Worm (Caenorhabditis elegans) whole organism, L4 larva: ENCODE measurements around the gene sfxn-1.1.
A peak's percentile ranks its signal among the peaks of the same experiment; 100 is the strongest.

Experiments used
- D1046.2 ChIP-seq: fragments of 200-800 bp; sonication (Bioruptor generic); IDR thresholded peaks from 2 replicates; pipeline ENCODE4 v1.3.6; 2022; ENCODE audit warnings: missing genetic modification characterization, missing compliant biosample characterization
- F10B5.3 ChIP-seq: sonication (generic microtip); optimal IDR thresholded peaks from 2 replicates; lab custom pipeline; 2016; ENCODE audit warnings: mild to moderate bottlenecking, missing genetic modification characterization, missing compliant biosample characterization
- F26F4.8 ChIP-seq: fragments of 200-800 bp; sonication (Bioruptor generic); conservative IDR thresholded peaks from 2 replicates; pipeline ENCODE4 v1.3.6; 2022; ENCODE audit warnings: missing genetic modification characterization, missing compliant biosample characterization
- F49E8.2 ChIP-seq: sonication (generic microtip); optimal IDR thresholded peaks from 2 replicates; lab custom pipeline; 2016; ENCODE audit warnings: missing compliant biosample characterization, mild to moderate bottlenecking, missing genetic modification characterization, borderline replicate concordance
- T20F7.1 ChIP-seq: fragments of 200-800 bp; sonication (Bioruptor generic); optimal IDR thresholded peaks from 2 replicates; lab custom pipeline; 2018; ENCODE audit warnings: mild to moderate bottlenecking, missing genetic modification characterization, missing compliant biosample characterization
- T26A8.4 ChIP-seq: fragments of 200-800 bp; sonication (Bioruptor generic); IDR thresholded peaks from 2 replicates; pipeline ENCODE4 v1.3.6; 2022; ENCODE audit warnings: missing genetic modification characterization, missing compliant biosample characterization
- Y105C5A.15 ChIP-seq: fragments of 200-800 bp; sonication (Bioruptor generic); IDR thresholded peaks from 2 replicates; pipeline ENCODE4 v1.3.6; 2022; ENCODE audit warnings: missing genetic modification characterization, missing compliant biosample characterization
- Y48G9A.11 ChIP-seq: fragments of 200-800 bp; sonication (Bioruptor generic); IDR thresholded peaks from 2 replicates; pipeline ENCODE4 v1.3.6; 2022; ENCODE audit warnings: missing genetic modification reagents, missing genetic modification characterization, missing compliant biosample characterization
- attf-4 ChIP-seq: sonication (generic microtip); optimal IDR thresholded peaks from 3 replicates; lab custom pipeline; 2017; ENCODE audit warnings: missing biosample characterization, missing genetic modification characterization
- ceh-44 ChIP-seq: fragments of 200-800 bp; sonication (Bioruptor generic); IDR thresholded peaks from 2 replicates; pipeline ENCODE4 v1.3.6; 2022; ENCODE audit warnings: missing genetic modification reagents, missing genetic modification characterization, missing compliant biosample characterization
- ceh-82 ChIP-seq: sonication (generic microtip); optimal IDR thresholded peaks from 2 replicates; lab custom pipeline; 2017; ENCODE audit warnings: missing biosample characterization, missing genetic modification characterization
- ces-1 ChIP-seq: fragments of 150-350 bp; sonication (generic microtip); optimal IDR thresholded peaks from 4 replicates; lab custom pipeline; 2014; ENCODE audit warnings: missing biosample characterization, missing genetic modification reagents, missing genetic modification characterization
- ctbp-1 ChIP-seq: fragments of 200-800 bp; sonication (Bioruptor generic); IDR thresholded peaks from 2 replicates; pipeline ENCODE4 v1.3.6; 2022; ENCODE audit warnings: missing genetic modification reagents, missing genetic modification characterization, missing compliant biosample characterization
- daf-16 ChIP-seq, 3 experiments: sonication (generic microtip); optimal IDR thresholded peaks; 2 replicates each; lab custom pipeline; 2016 to 2017; ENCODE audit warnings: missing genetic modification characterization in 3 of 3, missing genetic modification reagents in 3 of 3, mild to moderate bottlenecking in 2 of 3, missing compliant biosample characterization in 2 of 3, missing biosample characterization in 1 of 3, moderate library complexity in 1 of 3
- daf-8 ChIP-seq: fragments of 200-800 bp; sonication (Bioruptor generic); IDR thresholded peaks from 2 replicates; pipeline ENCODE4 v1.3.6; 2022; ENCODE audit warnings: missing genetic modification characterization, missing compliant biosample characterization
- dmd-9 ChIP-seq: fragments of 200-800 bp; sonication (Bioruptor generic); IDR thresholded peaks from 2 replicates; pipeline ENCODE4 v1.3.6; 2022; ENCODE audit warnings: missing genetic modification reagents, missing genetic modification characterization, missing compliant biosample characterization
- dpl-1 ChIP-seq: fragments of 150-350 bp; optimal IDR thresholded peaks from 2 replicates; lab custom pipeline; 2014; ENCODE audit warnings: missing biosample characterization, missing genetic modification reagents, missing genetic modification characterization
- duxl-1 ChIP-seq: sonication (generic microtip); optimal IDR thresholded peaks from 2 replicates; lab custom pipeline; 2016; ENCODE audit warnings: mild to moderate bottlenecking, missing genetic modification characterization, moderate library complexity, missing compliant biosample characterization; ENCODE audit not compliant: poor library complexity
- dve-1 ChIP-seq: sonication (generic microtip); optimal IDR thresholded peaks from 2 replicates; lab custom pipeline; 2017; ENCODE audit warnings: antibody characterized with exemption, mild to moderate bottlenecking, missing genetic modification characterization, missing compliant biosample characterization; ENCODE audit not compliant: insufficient read depth
- egl-43 ChIP-seq: fragments of 200-800 bp; sonication (Bioruptor generic); IDR thresholded peaks from 2 replicates; pipeline ENCODE4 v1.3.6; 2022; ENCODE audit warnings: missing genetic modification reagents, missing genetic modification characterization, missing compliant biosample characterization
- hif-1 ChIP-seq, 2 experiments: sonication (generic microtip); optimal IDR thresholded peaks; 2 replicates each; lab custom pipeline; 2016 to 2017; ENCODE audit warnings: missing compliant biosample characterization in 2 of 2, missing genetic modification characterization in 2 of 2, missing genetic modification reagents in 2 of 2, missing genotype in 2 of 2, mild to moderate bottlenecking in 1 of 2
- lim-7 ChIP-seq: fragments of 200-800 bp; sonication (Bioruptor generic); IDR thresholded peaks from 2 replicates; pipeline ENCODE4 v1.3.6; 2022; ENCODE audit warnings: missing genetic modification characterization, missing compliant biosample characterization
- lin-1 ChIP-seq: fragments of 200-800 bp; sonication (Bioruptor generic); IDR thresholded peaks from 2 replicates; pipeline ENCODE4 v1.3.6; 2022; ENCODE audit warnings: missing genetic modification reagents, missing genetic modification characterization, missing compliant biosample characterization
- lin-13 ChIP-seq: fragments of 150-350 bp; optimal IDR thresholded peaks from 2 replicates; lab custom pipeline; 2014; ENCODE audit warnings: missing biosample characterization, missing genetic modification reagents, missing genetic modification characterization
- lin-15B ChIP-seq: fragments of 150-350 bp; sonication (generic microtip); optimal IDR thresholded peaks from 3 replicates; lab custom pipeline; 2014; ENCODE audit warnings: missing biosample characterization, missing genetic modification characterization
- lin-38 ChIP-seq: fragments of 200-800 bp; sonication (Bioruptor generic); IDR thresholded peaks from 2 replicates; pipeline ENCODE4 v1.3.6; 2022; ENCODE audit warnings: missing genetic modification reagents, missing genetic modification characterization, missing compliant biosample characterization
- lin-39 ChIP-seq: fragments of 150-350 bp; optimal IDR thresholded peaks from 2 replicates; lab custom pipeline; 2014; ENCODE audit warnings: missing biosample characterization, missing genetic modification reagents, missing genetic modification characterization
- lir-3 ChIP-seq: sonication (generic microtip); optimal IDR thresholded peaks from 2 replicates; lab custom pipeline; 2016; ENCODE audit warnings: mild to moderate bottlenecking, missing genetic modification characterization, missing compliant biosample characterization
- madf-9 ChIP-seq: fragments of 200-800 bp; sonication (Bioruptor generic); conservative IDR thresholded peaks from 2 replicates; pipeline ENCODE4 v1.3.6; 2022; ENCODE audit warnings: missing genetic modification reagents, missing genetic modification characterization, missing compliant biosample characterization
- mdt-29 ChIP-seq: fragments of 200-800 bp; sonication (Bioruptor generic); IDR thresholded peaks from 2 replicates; pipeline ENCODE4 v1.3.6; 2022; ENCODE audit warnings: missing genetic modification reagents, missing genetic modification characterization, missing compliant biosample characterization
- mes-2 ChIP-seq: sonication (generic microtip); optimal IDR thresholded peaks from 2 replicates; lab custom pipeline; 2016; ENCODE audit warnings: missing genotype, mild to moderate bottlenecking, missing genetic modification characterization, missing compliant biosample characterization; ENCODE audit not compliant: poor library complexity, severe bottlenecking
- mxl-3 ChIP-seq: fragments of 200-800 bp; sonication (Bioruptor generic); optimal IDR thresholded peaks from 2 replicates; lab custom pipeline; 2018; ENCODE audit warnings: mild to moderate bottlenecking, missing genetic modification characterization, missing compliant biosample characterization
- nhr-10 ChIP-seq: fragments of 150-350 bp; optimal IDR thresholded peaks from 2 replicates; lab custom pipeline; 2014; ENCODE audit warnings: missing biosample characterization, missing genetic modification characterization
- nhr-11 ChIP-seq: fragments of 150-350 bp; optimal IDR thresholded peaks from 2 replicates; lab custom pipeline; 2014; ENCODE audit warnings: missing biosample characterization, missing genetic modification characterization
- nhr-237 ChIP-seq: sonication (generic microtip); optimal IDR thresholded peaks from 2 replicates; lab custom pipeline; 2017; ENCODE audit warnings: missing biosample characterization, missing genetic modification characterization
- nhr-25 ChIP-seq: sonication (generic microtip); optimal IDR thresholded peaks from 2 replicates; lab custom pipeline; 2017; ENCODE audit warnings: missing genetic modification characterization, mild to moderate bottlenecking, missing compliant biosample characterization, antibody characterized with exemption, moderate library complexity, borderline replicate concordance; ENCODE audit not compliant: insufficient read depth
- nhr-28 ChIP-seq: fragments of 150-350 bp; optimal IDR thresholded peaks from 2 replicates; lab custom pipeline; 2014; ENCODE audit warnings: missing biosample characterization, missing genetic modification characterization
- nhr-41 ChIP-seq: fragments of 200-800 bp; sonication (Bioruptor generic); IDR thresholded peaks from 2 replicates; pipeline ENCODE4 v1.3.6; 2022; ENCODE audit warnings: missing genetic modification reagents, missing genetic modification characterization, missing compliant biosample characterization
- nhr-6 ChIP-seq: fragments of 150-350 bp; optimal IDR thresholded peaks from 2 replicates; lab custom pipeline; 2014; ENCODE audit warnings: missing biosample characterization, missing genetic modification characterization
- nhr-76 ChIP-seq: fragments of 150-350 bp; optimal IDR thresholded peaks from 2 replicates; lab custom pipeline; 2014; ENCODE audit warnings: missing biosample characterization, missing genetic modification characterization
- nhr-77 ChIP-seq: fragments of 150-350 bp; optimal IDR thresholded peaks from 2 replicates; lab custom pipeline; 2014; ENCODE audit warnings: missing biosample characterization, missing genetic modification characterization
- pqm-1 ChIP-seq: sonication (generic microtip); optimal IDR thresholded peaks from 2 replicates; lab custom pipeline; 2017; ENCODE audit warnings: missing biosample characterization, missing genetic modification characterization
- rbr-2 ChIP-seq: sonication (generic microtip); optimal IDR thresholded peaks from 2 replicates; lab custom pipeline; 2016; ENCODE audit warnings: missing genotype, missing genetic modification characterization, missing compliant biosample characterization
- saeg-2 ChIP-seq: fragments of 200-800 bp; sonication (Bioruptor generic); IDR thresholded peaks from 2 replicates; pipeline ENCODE4 v1.3.6; 2022; ENCODE audit warnings: missing genetic modification reagents, missing genetic modification characterization, missing compliant biosample characterization
- snpc-1.2 ChIP-seq: fragments of 200-800 bp; sonication (Bioruptor generic); IDR thresholded peaks from 2 replicates; pipeline ENCODE4 v1.3.6; 2022; ENCODE audit warnings: missing genetic modification reagents, missing genetic modification characterization, missing compliant biosample characterization
- snpc-4 ChIP-seq: fragments of 150-350 bp; optimal IDR thresholded peaks from 2 replicates; lab custom pipeline; 2014; ENCODE audit warnings: missing biosample characterization, missing genetic modification characterization
- spr-1 ChIP-seq: sonication (generic microtip); optimal IDR thresholded peaks from 2 replicates; lab custom pipeline; 2016; ENCODE audit warnings: mild to moderate bottlenecking, missing genetic modification characterization, missing compliant biosample characterization
- tra-1 ChIP-seq: fragments of 200-800 bp; sonication (Bioruptor generic); IDR thresholded peaks from 2 replicates; pipeline ENCODE4 v1.3.6; 2022; ENCODE audit warnings: missing genetic modification reagents, missing genetic modification characterization, missing compliant biosample characterization
- zip-11 ChIP-seq: fragments of 200-800 bp; sonication (Bioruptor generic); IDR thresholded peaks from 2 replicates; pipeline ENCODE4 v1.3.6; 2022; ENCODE audit warnings: missing genetic modification characterization, missing compliant biosample characterization
- zip-2 ChIP-seq: fragments of 150-350 bp; optimal IDR thresholded peaks from 2 replicates; lab custom pipeline; 2014; ENCODE audit warnings: missing biosample characterization, missing genetic modification characterization
- ztf-11 ChIP-seq: fragments of 150-350 bp; optimal IDR thresholded peaks from 2 replicates; lab custom pipeline; 2014; ENCODE audit warnings: missing biosample characterization, missing genetic modification characterization
- ztf-7 ChIP-seq: fragments of 150-350 bp; optimal IDR thresholded peaks from 2 replicates; lab custom pipeline; 2014; ENCODE audit warnings: missing biosample characterization, missing genetic modification characterization

Gene sfxn-1.1

DNA sequence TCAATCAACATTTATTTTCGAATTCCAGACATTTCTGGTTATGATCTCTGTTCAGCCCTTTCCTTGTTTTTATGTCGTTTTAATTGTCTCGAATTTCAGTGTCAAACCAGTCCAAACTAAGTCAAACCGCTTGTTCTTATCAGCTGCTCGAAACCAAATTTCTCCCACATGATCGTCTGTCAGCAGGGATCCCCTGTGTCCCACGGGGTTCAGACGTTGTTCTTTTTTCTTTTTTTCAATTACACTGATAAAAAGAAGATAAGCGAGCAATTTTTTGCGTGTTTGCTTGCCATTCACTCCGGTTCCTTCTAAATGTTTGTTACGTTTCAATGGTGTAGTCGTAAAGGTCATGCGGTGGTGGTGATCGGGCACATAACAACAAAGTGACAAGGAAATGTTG lies 16.7 kb downstream of the sfxn-1.1 start (continued):
- TF ChIP-seq lin-1 (GFP tag; lab: Robert Waterston, UW) (peak; percentile 57), F49E8.2 (tag; lab: Kevin White, UChicago) (no peak), Y48G9A.11 (no peak), egl-43 (no peak), nhr-77 (tag; lab: Kevin White, UChicago) (peak; percentile 68), dve-1 (tag; lab: Kevin White, UChicago) (peak; percentile 91), nhr-10 (tag; lab: Kevin White, UChicago) (peak; percentile 60), nhr-6 (tag; lab: Kevin White, UChicago) (peak; percentile 91), nhr-76 (tag; lab: Kevin White, UChicago) (no peak), dmd-9 (no peak), Y105C5A.15 (GFP tag; lab: Robert Waterston, UW) (no peak), lin-38 (GFP tag; lab: Robert Waterston, UW) (no peak), D1046.2 (no peak), nhr-25 (tag; lab: Kevin White, UChicago) (no peak), daf-8 (GFP tag; lab: Robert Waterston, UW) (no peak), lin-15B (tag; lab: Kevin White, UChicago) (no peak), duxl-1 (tag; lab: Kevin White, UChicago) (no peak), T26A8.4 (GFP tag; lab: Robert Waterston, UW) (no peak), ceh-44 (GFP tag; lab: Robert Waterston, UW) (no peak), pqm-1 (tag; lab: Kevin White, UChicago) (peak; percentile 23), ztf-7 (tag; lab: Kevin White, UChicago) (no peak), T20F7.1 (GFP tag; lab: Kevin White, UChicago) (peak; percentile 12), snpc-1.2 (GFP tag; lab: Robert Waterston, UW) (no peak), hif-1 (tag; optimal IDR thresholded peaks at IDR 0.05; lab: Kevin White, UChicago) (no peak), nhr-237 (tag; lab: Kevin White, UChicago) (no peak), lim-7 (GFP tag; lab: Robert Waterston, UW) (no peak), spr-1 (tag; lab: Kevin White, UChicago) (no peak), madf-9 (no peak), ztf-11 (tag; lab: Kevin White, UChicago) (no peak), mdt-29 (GFP tag; lab: Robert Waterston, UW) (peak; percentile 61; the same call in 1 of the 2 replicates), nhr-41 (GFP tag; lab: Robert Waterston, UW) (no peak), ceh-82 (tag; lab: Kevin White, UChicago) (no peak), zip-2 (tag; lab: Kevin White, UChicago) (no peak), snpc-4 (no peak), nhr-11 (peak; percentile 72), ctbp-1 (GFP tag; lab: Robert Waterston, UW) (no peak), zip-11 (GFP tag; lab: Robert Waterston, UW) (no peak), saeg-2 (GFP tag; lab: Robert Waterston, UW) (0 out of 2 replicates have a peak, but pooled peaks have one; percentile 30), mes-2 (tag; lab: Kevin White, UChicago) (no peak), ces-1 (no peak), tra-1 (GFP tag; lab: Robert Waterston, UW) (peak; percentile 81), lin-13 (GFP tag; lab: Kevin White, UChicago) (no peak), F10B5.3 (tag; lab: Kevin White, UChicago) (no peak), daf-16 (GFP tag; optimal IDR thresholded peaks at IDR 0.05; lab: Kevin White, UChicago) (no peak), daf-16 (tag; optimal IDR thresholded peaks at IDR 0.05; lab: Kevin White, UChicago) (peak; percentile 83), attf-4 (tag; lab: Kevin White, UChicago) (no peak), dpl-1 (GFP tag; lab: Kevin White, UChicago) (no peak), mxl-3 (GFP tag; lab: Kevin White, UChicago) (no peak), nhr-28 (tag; lab: Kevin White, UChicago) (peak; percentile 71), rbr-2 (no peak), lir-3 (tag; lab: Kevin White, UChicago) (no peak), F26F4.8 (GFP tag; lab: Robert Waterston, UW) (no peak), lin-39 (tag; lab: Kevin White, UChicago) (no peak)
